Fruit fly (Drosophila melanogaster): ENCODE measurements around the gene aurA.

Gene aurA

DNA sequence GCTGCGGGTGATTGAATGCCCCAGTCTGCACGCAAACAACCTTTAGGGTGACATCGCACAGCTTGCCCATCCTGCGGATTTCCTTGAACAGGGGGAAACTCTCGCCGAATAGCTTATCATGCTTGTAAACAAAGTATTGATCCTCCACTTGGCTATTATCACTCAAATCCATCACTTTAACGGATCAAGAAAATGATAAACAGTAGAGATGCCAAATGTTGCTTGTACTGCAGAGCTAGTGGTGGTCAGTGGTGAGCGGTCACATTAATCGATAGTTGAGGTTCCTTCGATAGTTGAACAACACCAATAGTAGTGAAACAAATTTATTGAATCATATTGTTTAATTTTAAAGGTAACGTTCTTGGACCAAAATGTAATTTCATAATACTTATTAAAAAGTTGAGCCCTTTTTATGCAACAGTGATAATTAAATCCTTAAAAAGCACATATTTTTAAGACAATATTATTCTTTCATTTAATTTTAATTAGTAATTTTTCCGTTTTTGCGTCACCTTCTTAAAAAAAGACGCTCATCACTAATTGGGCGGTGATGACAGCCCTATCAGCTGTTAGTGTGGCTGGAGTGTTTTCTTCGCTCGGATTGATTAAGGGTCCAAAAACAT, 47.4 kb downstream of the aurA start, which contains the start of the genes KLHL18 and GCC185 (continued):
- TF ChIP-seq CG7372 (GFP tag; IDR thresholded peaks at IDR 0.05) = peak; percentile 64
- no peak for TF ChIP-seq fd102C (GFP tag; optimal IDR thresholded peaks at IDR 0.05)
- peak; percentile 52 for TF ChIP-seq ems (GFP tag; optimal IDR thresholded peaks at IDR 0.05)
- peak; percentile 54 for TF ChIP-seq CG1233 (GFP tag; optimal IDR thresholded peaks at IDR 0.05)
- peak; percentile 64 for TF ChIP-seq CG13624 (GFP tag; optimal IDR thresholded peaks at IDR 0.05)
- peak; percentile 90 for TF ChIP-seq CoRest (tag; optimal IDR thresholded peaks at IDR 0.05)
- no peak for TF ChIP-seq Sox100B (GFP tag; optimal IDR thresholded peaks at IDR 0.05)
- TF ChIP-seq CG12391 (tag; optimal IDR thresholded peaks at IDR 0.05) = peak; percentile 86
- peak; percentile 79 for TF ChIP-seq fd96Cb (tag; optimal IDR thresholded peaks at IDR 0.05)
- TF ChIP-seq CG18476 (GFP tag; optimal IDR thresholded peaks at IDR 0.05) = peak; percentile 74
- no peak for TF ChIP-seq mirr (GFP tag; optimal IDR thresholded peaks at IDR 0.05)
- no peak for TF ChIP-seq rib (GFP tag; IDR thresholded peaks at IDR 0.05)
- peak; percentile 81 for TF ChIP-seq zfh2 (GFP tag; optimal IDR thresholded peaks at IDR 0.05)
- TF ChIP-seq CG13296 (GFP tag; optimal IDR thresholded peaks at IDR 0.05) = no peak
- peak; percentile 38 for TF ChIP-seq CG31388 (GFP tag; optimal IDR thresholded peaks at IDR 0.05)
- TF ChIP-seq CG18599 (GFP tag; optimal IDR thresholded peaks at IDR 0.05) = no peak
- TF ChIP-seq Hr78 (GFP tag; optimal IDR thresholded peaks at IDR 0.05) = no peak
- peak; percentile 44 for TF ChIP-seq CG7786 (GFP tag; optimal IDR thresholded peaks at IDR 0.05)
- peak; percentile 76; the same call in 1 of the 2 replicates for TF ChIP-seq ranshi (GFP tag; IDR thresholded peaks at IDR 0.05)
- peak; percentile 92 for TF ChIP-seq CG17361 (GFP tag; IDR thresholded peaks at IDR 0.05)
- TF ChIP-seq lola (GFP tag; optimal IDR thresholded peaks at IDR 0.05) = peak in 1 of 3 experiments; percentile 81
- TF ChIP-seq mld (GFP tag; IDR thresholded peaks at IDR 0.05; ENCODE audit: partially characterized antibody) = peak; percentile 19; the same call in 1 of the 3 replicates
- peak; percentile 74 for TF ChIP-seq CG3995 (GFP tag; optimal IDR thresholded peaks at IDR 0.05)
- TF ChIP-seq CG10565 (GFP tag; optimal IDR thresholded peaks at IDR 0.05) = no peak
- peak; percentile 52; the same call in 1 of the 2 replicates for TF ChIP-seq ara (GFP tag; IDR thresholded peaks at IDR 0.05)
- no peak for TF ChIP-seq CG5180 (GFP tag; optimal IDR thresholded peaks at IDR 0.05)
- TF ChIP-seq CG16813 (GFP tag; IDR thresholded peaks at IDR 0.05; ENCODE audit: partially characterized antibody) = peak; percentile 89
- no peak for TF ChIP-seq CG1529 (GFP tag; optimal IDR thresholded peaks at IDR 0.05)
- no peak for TF ChIP-seq CG32767 (GFP tag; IDR thresholded peaks at IDR 0.05)
- TF ChIP-seq Dek (tag; optimal IDR thresholded peaks at IDR 0.05) = peak; percentile 73
- peak; percentile 9; the same call in 1 of the 2 replicates for TF ChIP-seq toy (GFP tag; IDR thresholded peaks at IDR 0.05)
- peak; percentile 6 for TF ChIP-seq Myb (GFP tag; optimal IDR thresholded peaks at IDR 0.05)
- TF ChIP-seq CG8359 (GFP tag; optimal IDR thresholded peaks at IDR 0.05; ENCODE audit: borderline replicate concordance) = no peak
- peak; percentile 23 for TF ChIP-seq CG9437 (GFP tag; optimal IDR thresholded peaks at IDR 0.05)
- no peak for TF ChIP-seq CG12219 (GFP tag; optimal IDR thresholded peaks at IDR 0.05)
- no peak; the same call in 1 of the 2 replicates for TF ChIP-seq CG1024 (GFP tag; IDR thresholded peaks at IDR 0.05)
- TF ChIP-seq CG7987 (GFP tag; optimal IDR thresholded peaks at IDR 0.05) = no peak
- no peak for TF ChIP-seq stc (GFP tag; IDR thresholded peaks at IDR 0.05)
- peak; percentile 87 for TF ChIP-seq phol (tag; optimal IDR thresholded peaks at IDR 0.05)
- TF ChIP-seq BtbVII (GFP tag; optimal IDR thresholded peaks at IDR 0.05) = peak; percentile 16
- TF ChIP-seq CG3726 (GFP tag; IDR thresholded peaks at IDR 0.05) = no peak
- TF ChIP-seq CG10431 (GFP tag; optimal IDR thresholded peaks at IDR 0.05) = no peak
- no peak for TF ChIP-seq aop (GFP tag; IDR thresholded peaks at IDR 0.05)
- peak; percentile 90 for TF ChIP-seq Sry-β (GFP tag; optimal IDR thresholded peaks at IDR 0.05)
- no peak for TF ChIP-seq ci (GFP tag; IDR thresholded peaks at IDR 0.05)
- TF ChIP-seq CG7271 (tag; optimal IDR thresholded peaks at IDR 0.05) = no peak
- TF ChIP-seq ewg (GFP tag; optimal IDR thresholded peaks at IDR 0.05) = peak; percentile 45
- TF ChIP-seq CG10274 (GFP tag; optimal IDR thresholded peaks at IDR 0.05) = no peak
- peak; percentile 17 for TF ChIP-seq Side (GFP tag; optimal IDR thresholded peaks at IDR 0.05)
